Worm (Caenorhabditis elegans) whole organism, L3 larva: Measurements from ENCODE around the gene srh-258.

Source experiments
- R02D3.7 ChIP-seq: fragments of 150-350 bp; optimal IDR thresholded peaks from 2 replicates; lab custom pipeline; 2014; ENCODE audit warnings: missing biosample characterization, missing genetic modification characterization
- ama-1 ChIP-seq: fragments of 150-350 bp; optimal IDR thresholded peaks from 2 replicates; lab custom pipeline; 2018
- fkh-10 ChIP-seq: sonication (generic microtip); optimal IDR thresholded peaks from 2 replicates; lab custom pipeline; 2017; ENCODE audit warnings: missing biosample characterization, missing genetic modification reagents, missing genetic modification characterization
- nhr-25 ChIP-seq: sonication (generic microtip); optimal IDR thresholded peaks from 2 replicates; lab custom pipeline; 2017; ENCODE audit warnings: missing biosample characterization, missing genetic modification characterization
- pqm-1 ChIP-seq: fragments of 150-350 bp; optimal IDR thresholded peaks from 2 replicates; lab custom pipeline; 2017; ENCODE audit warnings: missing biosample characterization, missing genetic modification characterization, inconsistent platforms

ce11 chrV:15379817-15380216 is 25.1 kb upstream of the srh-258 start, which contains the start of gene srh-251:
- TF ChIP-seq fkh-10 (GFP tag; lab: Kevin White, UChicago) = no peak
- no peak for TF ChIP-seq pqm-1
- TF ChIP-seq nhr-25 (tag; lab: Kevin White, UChicago) = no peak
- TF ChIP-seq ama-1 = no peak
- TF ChIP-seq R02D3.7 (tag; lab: Kevin White, UChicago) = no peak
